Fruit fly (Drosophila melanogaster): ENCODE data around the gene Hsp68.

Gene Hsp68

DNA sequence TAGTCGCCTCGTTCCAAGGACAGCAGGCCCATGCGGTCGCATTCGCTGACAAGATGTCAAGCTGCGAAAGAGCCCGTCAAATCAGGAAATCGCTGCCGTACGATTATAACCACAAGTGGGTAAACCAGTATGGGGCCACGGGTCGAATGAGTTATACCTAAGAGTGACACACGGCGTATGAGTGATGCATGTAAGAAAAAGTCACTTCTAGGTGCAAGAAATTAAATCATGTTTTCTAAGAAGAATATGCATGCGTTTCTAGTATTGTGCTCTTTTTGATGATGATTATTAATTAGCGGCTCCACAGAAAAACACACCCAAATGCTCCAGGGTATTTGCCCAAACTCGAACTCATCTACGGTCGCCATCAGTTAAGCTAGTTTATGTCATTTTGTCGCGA is 39.5 kb downstream of the Hsp68 start (continued):
- TF ChIP-seq CG15011 (GFP tag; optimal IDR thresholded peaks at IDR 0.05) (no peak), Hmx (GFP tag; optimal IDR thresholded peaks at IDR 0.05) (no peak), CG3163 (GFP tag; optimal IDR thresholded peaks at IDR 0.05) (no peak), Drgx (GFP tag; IDR thresholded peaks at IDR 0.05) (0 out of 2 replicates have a peak, but pooled peaks have one; percentile 43), vvl (GFP tag; IDR thresholded peaks at IDR 0.05) (0 out of 2 replicates have a peak, but pooled peaks have one; percentile 15), Oaz (GFP tag; IDR thresholded peaks at IDR 0.05) (no peak), Bdp1 (GFP tag; optimal IDR thresholded peaks at IDR 0.05) (no peak), sim (GFP tag; IDR thresholded peaks at IDR 0.05) (no peak), NC2α (GFP tag; optimal IDR thresholded peaks at IDR 0.05) (no peak)

DNA sequence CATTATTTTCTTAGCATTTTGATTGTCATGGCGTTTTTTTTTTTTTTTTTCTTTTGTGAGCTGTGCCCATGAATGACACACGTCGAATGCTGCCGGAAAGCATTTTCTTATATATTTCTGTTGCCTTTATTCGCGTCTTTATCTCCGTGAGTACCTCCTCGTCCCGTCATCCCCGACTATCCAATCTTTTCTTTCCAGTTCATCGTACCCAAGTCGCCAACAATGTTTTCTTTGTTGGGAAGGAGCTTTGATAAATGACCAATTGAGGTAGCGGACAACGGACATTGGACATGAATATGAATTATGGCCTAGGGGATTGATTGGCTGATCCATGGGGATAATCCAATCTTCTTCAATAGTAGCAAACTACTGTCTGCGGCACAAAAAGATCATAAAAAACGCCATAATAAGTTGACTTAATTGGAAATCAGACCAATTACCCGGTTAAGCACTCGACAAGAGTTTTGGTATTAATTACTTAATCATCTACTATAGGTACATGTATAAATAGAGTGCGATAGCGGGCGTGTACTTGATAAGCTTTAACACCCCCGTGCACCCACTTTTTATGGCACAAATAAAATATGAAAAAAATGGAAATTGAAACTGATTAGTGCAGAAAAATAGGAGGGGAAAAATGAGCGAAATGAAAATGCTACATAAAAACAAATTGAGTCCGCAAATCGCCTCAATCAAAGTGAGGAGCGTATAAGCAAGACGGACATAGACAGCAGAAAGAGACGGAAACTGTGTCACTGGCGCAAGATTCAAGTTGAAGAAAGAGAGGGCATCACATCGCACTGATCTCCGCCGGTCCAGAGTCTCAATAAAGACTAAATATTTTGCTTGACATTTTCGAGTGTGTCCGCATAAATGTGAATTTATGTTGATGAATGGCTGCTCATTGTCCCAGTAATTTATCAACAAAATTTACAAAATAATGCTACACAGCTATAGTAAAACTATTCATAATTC is 40.9 kb downstream of the Hsp68 start:
- TF ChIP-seq ci (GFP tag; IDR thresholded peaks at IDR 0.05): 0 out of 3 replicates have a peak, but pooled peaks have one; percentile 19
- no peak for TF ChIP-seq HmgD (GFP tag; optimal IDR thresholded peaks at IDR 0.05)
- TF ChIP-seq chinmo (GFP tag; IDR thresholded peaks at IDR 0.05; ENCODE audit: partially characterized antibody): 0 out of 4 replicates have a peak, but pooled peaks have one; percentile 73
- TF ChIP-seq mirr (GFP tag; optimal IDR thresholded peaks at IDR 0.05): peak; percentile 3
- TF ChIP-seq Atf6 (GFP tag; IDR thresholded peaks at IDR 0.05): peak; percentile 21; the same call in 1 of the 2 replicates
- TF ChIP-seq CG2678 (tag; optimal IDR thresholded peaks at IDR 0.05): peak; percentile 41
- peak; percentile 10 for TF ChIP-seq sqz (GFP tag; optimal IDR thresholded peaks at IDR 0.05)
- no peak for TF ChIP-seq CG3065 (GFP tag; optimal IDR thresholded peaks at IDR 0.05)
- TF ChIP-seq CG2889 (GFP tag; IDR thresholded peaks at IDR 0.05): 0 out of 3 replicates have a peak, but pooled peaks have one; percentile 11
- peak; percentile 79 for TF ChIP-seq CG10321 (GFP tag; IDR thresholded peaks at IDR 0.05)
- peak; percentile 46 for TF ChIP-seq GATAe (GFP tag; conservative IDR thresholded peaks at IDR 0.05)
- peak; percentile 28 for TF ChIP-seq BtbVII (GFP tag; optimal IDR thresholded peaks at IDR 0.05)
- TF ChIP-seq Pdp1 (GFP tag; optimal IDR thresholded peaks at IDR 0.05): peak in 1 of 2 experiments; percentile 12
- no peak for TF ChIP-seq Ssrp (tag; optimal IDR thresholded peaks at IDR 0.05)
- TF ChIP-seq CG34376 (GFP tag; optimal IDR thresholded peaks at IDR 0.05): peak; percentile 44
- TF ChIP-seq CG33557 (GFP tag; optimal IDR thresholded peaks at IDR 0.05): no peak
- TF ChIP-seq kni (GFP tag; optimal IDR thresholded peaks at IDR 0.05): no peak
- TF ChIP-seq sug (tag; optimal IDR thresholded peaks at IDR 0.05): peak; percentile 84
- TF ChIP-seq exex (tag; optimal IDR thresholded peaks at IDR 0.05): peak; percentile 89

DNA sequence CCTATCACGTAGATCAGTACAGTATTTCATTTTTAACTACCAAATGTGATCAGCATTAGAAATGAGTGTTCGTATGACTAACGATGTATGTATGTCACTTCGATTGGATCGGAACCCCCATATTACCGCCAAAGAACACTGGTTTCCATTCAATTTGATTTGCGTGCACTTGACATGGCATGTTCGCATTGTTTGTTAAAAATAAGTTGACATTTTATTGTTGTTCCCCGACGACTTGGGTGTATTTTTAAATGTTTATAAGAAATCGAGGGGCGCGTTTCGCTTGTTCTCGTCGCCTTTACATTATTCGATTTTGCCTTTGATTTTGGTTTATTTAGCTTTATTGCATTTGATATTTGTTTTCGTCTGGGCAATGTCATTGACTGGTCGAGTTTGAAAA is 41.7 kb downstream of the Hsp68 start:
- TF ChIP-seq CG7928 (GFP tag; optimal IDR thresholded peaks at IDR 0.05): no peak

DNA sequence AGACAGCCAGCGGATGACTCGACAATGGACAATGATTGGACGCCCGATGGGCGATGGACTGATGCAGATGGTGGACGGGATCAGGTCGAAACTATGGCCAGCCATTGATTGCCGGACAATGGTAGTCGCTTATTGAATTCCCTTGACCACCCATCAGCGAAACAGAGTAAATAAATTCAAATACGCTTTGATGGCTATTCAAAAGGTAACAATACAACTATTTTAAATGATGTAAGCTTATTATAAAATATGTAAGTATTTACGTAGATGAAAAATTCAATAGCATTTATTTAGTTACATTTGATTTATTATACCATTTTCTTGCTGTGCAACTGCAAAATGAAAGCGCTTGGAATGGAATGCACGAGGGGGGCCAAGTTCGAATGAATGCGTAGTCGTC is 42.5 kb downstream of the Hsp68 start:
- TF ChIP-seq CG17186 (GFP tag; optimal IDR thresholded peaks at IDR 0.05) (no peak), Dbx (GFP tag; IDR thresholded peaks at IDR 0.05) (no peak), oc (tag; optimal IDR thresholded peaks at IDR 0.05) (no peak), insv (GFP tag; optimal IDR thresholded peaks at IDR 0.05) (no peak), toy (GFP tag; IDR thresholded peaks at IDR 0.05) (no peak), sens (GFP tag) (peak; percentile 30), CG7357 (GFP tag; IDR thresholded peaks at IDR 0.05) (0 out of 3 replicates have a peak, but pooled peaks have one; percentile 24), Dip3 (GFP tag; optimal IDR thresholded peaks at IDR 0.05) (no peak), Sox102F (GFP tag; optimal IDR thresholded peaks at IDR 0.05) (peak; percentile 35), sd (tag; optimal IDR thresholded peaks at IDR 0.05) (peak; percentile 40), Opbp (GFP tag; IDR thresholded peaks at IDR 0.05; ENCODE audit: partially characterized antibody) (no peak), gem (tag; optimal IDR thresholded peaks at IDR 0.05) (no peak), Lpt (GFP tag; optimal IDR thresholded peaks at IDR 0.05) (no peak), Vsx1 (GFP tag; optimal IDR thresholded peaks at IDR 0.05) (no peak), Awh (GFP tag; IDR thresholded peaks at IDR 0.05) (peak; percentile 64), CG3281 (GFP tag; optimal IDR thresholded peaks at IDR 0.05) (no peak)

Data from whole organism, embryonic.